Worm (Caenorhabditis elegans) whole organism, young adult: ENCODE results near the gene frpr-10.

Source experiments
- B0336.3 ChIP-seq: fragments of 200-800 bp; sonication (Bioruptor generic); IDR thresholded peaks from 2 replicates; pipeline ENCODE4 v1.3.6; 2022; ENCODE audit warnings: missing genetic modification characterization, missing compliant biosample characterization
- ama-1 ChIP-seq, 3 experiments: fragments of 150-350 bp in 1 of 3; sonication (generic microtip) in 2 of 3; optimal IDR thresholded peaks; 2 replicates each; lab custom pipeline; 2014 to 2018; ENCODE audit warnings: missing biosample characterization in 2 of 3, missing genetic modification characterization in 2 of 3, missing genetic modification reagents in 2 of 3
- egl-18 ChIP-seq: fragments of 200-800 bp; sonication (Bioruptor generic); IDR thresholded peaks from 2 replicates; pipeline ENCODE4 v1.3.6; 2022; ENCODE audit warnings: missing genetic modification reagents, missing genetic modification characterization, missing compliant biosample characterization
- hlh-12 ChIP-seq: sonication (generic microtip); optimal IDR thresholded peaks from 2 replicates; lab custom pipeline; 2016; ENCODE audit warnings: missing genetic modification characterization, missing compliant biosample characterization
- hrde-1 ChIP-seq: sonication (generic microtip); optimal IDR thresholded peaks from 2 replicates; lab custom pipeline; 2016; ENCODE audit warnings: missing genetic modification characterization, mild to moderate bottlenecking, missing compliant biosample characterization, moderate library complexity, missing genotype, missing genetic modification reagents, borderline replicate concordance
- ztf-6 ChIP-seq: fragments of 200-800 bp; sonication (Bioruptor generic); IDR thresholded peaks from 2 replicates; pipeline ENCODE4 v1.3.6; 2022; ENCODE audit warnings: missing genetic modification reagents, missing genetic modification characterization, missing compliant biosample characterization

ce11 chrIV:7940919-7941318 is 16.7 kb upstream of the frpr-10 start, which contains the start of gene exc-9:
- TF ChIP-seq egl-18: no peak
- TF ChIP-seq ztf-6: no peak
- TF ChIP-seq ama-1 (optimal IDR thresholded peaks at IDR 0.05; lab: Kevin White, UChicago): no peak
- TF ChIP-seq ama-1 (GFP tag; optimal IDR thresholded peaks at IDR 0.05; lab: Kevin White, UChicago): no peak
- TF ChIP-seq B0336.3 (GFP tag; lab: Robert Waterston, UW): no peak
- no peak for TF ChIP-seq hrde-1
- no peak for TF ChIP-seq hlh-12
